Fruit fly (Drosophila melanogaster): Measurements from ENCODE around the gene CG33710.

dm6 chr3L:19903400-19903846, 49.2 kb downstream of the CG33710 start:
- TF ChIP-seq toe (GFP tag; optimal IDR thresholded peaks at IDR 0.05) (no peak), cnc (optimal IDR thresholded peaks at IDR 0.05) (no peak), Mnt (GFP tag; optimal IDR thresholded peaks at IDR 0.05) (no peak), CG7101 (tag; optimal IDR thresholded peaks at IDR 0.05) (no peak), Clk (GFP tag; optimal IDR thresholded peaks at IDR 0.05) (no peak), CG33017 (tag; optimal IDR thresholded peaks at IDR 0.05) (no peak), cic (GFP tag; optimal IDR thresholded peaks at IDR 0.05) (no peak), bab1 (GFP tag; optimal IDR thresholded peaks at IDR 0.05) (no peak), CG12768 (GFP tag; optimal IDR thresholded peaks at IDR 0.05) (no peak), CG14711 (tag; optimal IDR thresholded peaks at IDR 0.05) (no peak), CG11617 (GFP tag; optimal IDR thresholded peaks at IDR 0.05) (no peak), kay (GFP tag; ENCODE audit: borderline replicate concordance) (peak; percentile 76), Crg-1 (GFP tag; optimal IDR thresholded peaks at IDR 0.05) (no peak)
